Fruit fly (Drosophila melanogaster): Measurements from ENCODE around the gene MICAL-like.

dm6 chr3L:12972259-12972658 lies 42.9 kb downstream of the MICAL-like start, which contains the start of the genes CG10748 and CG10749:
- TF ChIP-seq psq (optimal IDR thresholded peaks at IDR 0.05) (no peak), CG8478 (optimal IDR thresholded peaks at IDR 0.05) (no peak), usp (GFP tag; optimal IDR thresholded peaks at IDR 0.05) (no peak), Dll (optimal IDR thresholded peaks at IDR 0.05) (no peak), pan (optimal IDR thresholded peaks at IDR 0.05) (no peak), EcR (GFP tag; optimal IDR thresholded peaks at IDR 0.05) (no peak)

Measured in whole organism.